Worm (Caenorhabditis elegans) whole organism, young adult: ENCODE results near the gene gei-15.

Source experiments
- B0261.1 ChIP-seq: sonication (generic microtip); optimal IDR thresholded peaks from 2 replicates; lab custom pipeline; 2016; ENCODE audit warnings: mild to moderate bottlenecking, missing genetic modification characterization, moderate library complexity, missing compliant biosample characterization
- B0336.3 ChIP-seq: fragments of 200-800 bp; sonication (Bioruptor generic); IDR thresholded peaks from 2 replicates; pipeline ENCODE4 v1.3.6; 2022; ENCODE audit warnings: missing genetic modification characterization, missing compliant biosample characterization
- C06A6.2 ChIP-seq: fragments of 200-800 bp; sonication (Bioruptor generic); conservative IDR thresholded peaks from 2 replicates; pipeline ENCODE4 v1.3.6; 2022; ENCODE audit warnings: missing genetic modification characterization, missing compliant biosample characterization
- C17E4.6 ChIP-seq: fragments of 200-800 bp; sonication (Bioruptor generic); IDR thresholded peaks from 2 replicates; pipeline ENCODE4 v1.3.6; 2022; ENCODE audit warnings: missing genetic modification reagents, missing genetic modification characterization, missing compliant biosample characterization
- F37B4.10 ChIP-seq: fragments of 200-800 bp; sonication (Bioruptor generic); IDR thresholded peaks from 2 replicates; pipeline ENCODE4 v1.3.6; 2022; ENCODE audit warnings: missing genetic modification characterization, missing compliant biosample characterization
- F39B2.1 ChIP-seq: fragments of 200-800 bp; sonication (Bioruptor generic); IDR thresholded peaks from 2 replicates; pipeline ENCODE4 v1.3.6; 2022; ENCODE audit warnings: missing genetic modification reagents, missing genetic modification characterization, missing compliant biosample characterization
- T07F8.4 ChIP-seq: sonication (generic microtip); optimal IDR thresholded peaks from 2 replicates; lab custom pipeline; 2016; ENCODE audit warnings: mild to moderate bottlenecking, missing genetic modification characterization, moderate library complexity, missing compliant biosample characterization
- Y56A3A.18 ChIP-seq: fragments of 200-800 bp; sonication (Bioruptor generic); IDR thresholded peaks from 2 replicates; pipeline ENCODE4 v1.3.6; 2022; ENCODE audit warnings: missing genetic modification reagents, missing genetic modification characterization, missing compliant biosample characterization
- atf-7 ChIP-seq: sonication (generic microtip); optimal IDR thresholded peaks from 2 replicates; lab custom pipeline; 2017; ENCODE audit warnings: mild to moderate bottlenecking, missing genetic modification characterization, missing compliant biosample characterization
- attf-3 ChIP-seq: fragments of 200-800 bp; sonication (Bioruptor generic); conservative IDR thresholded peaks from 2 replicates; pipeline ENCODE4 v1.3.6; 2022; ENCODE audit warnings: missing genetic modification reagents, missing genetic modification characterization, missing compliant biosample characterization
- ccch-3 ChIP-seq: fragments of 200-800 bp; sonication (Bioruptor generic); optimal IDR thresholded peaks from 2 replicates; lab custom pipeline; 2018; ENCODE audit warnings: mild to moderate bottlenecking, missing genetic modification characterization, missing compliant biosample characterization
- cebp-1 ChIP-seq, 2 experiments: fragments of 200-800 bp in 1 of 2; sonication (Bioruptor generic) in 1 of 2; sonication (generic microtip) in 1 of 2; IDR thresholded peaks in 1 of 2; optimal IDR thresholded peaks in 1 of 2; 2 replicates each; pipeline versions ENCODE4 v1.3.6 to Lab custom; 2017 to 2022; ENCODE audit warnings: missing compliant biosample characterization in 2 of 2, missing genetic modification characterization in 2 of 2, mild to moderate bottlenecking in 1 of 2, missing genetic modification reagents in 1 of 2, moderate library complexity in 1 of 2
- ceh-100 ChIP-seq: fragments of 200-800 bp; sonication (Bioruptor generic); IDR thresholded peaks from 2 replicates; pipeline ENCODE4 v1.3.6; 2022; ENCODE audit warnings: missing genetic modification reagents, missing genetic modification characterization, missing compliant biosample characterization
- ceh-27 ChIP-seq: fragments of 200-800 bp; sonication (Bioruptor generic); optimal IDR thresholded peaks from 2 replicates; lab custom pipeline; 2018; ENCODE audit warnings: mild to moderate bottlenecking, missing genetic modification characterization, moderate library complexity, missing compliant biosample characterization
- ceh-79 ChIP-seq: sonication (generic microtip); optimal IDR thresholded peaks from 2 replicates; lab custom pipeline; 2017; ENCODE audit warnings: mild to moderate bottlenecking, missing genetic modification characterization, missing compliant biosample characterization
- efl-1 ChIP-seq: fragments of 150-350 bp; optimal IDR thresholded peaks from 2 replicates; lab custom pipeline; 2014; ENCODE audit warnings: missing biosample characterization, missing genetic modification reagents, missing genetic modification characterization
- egrh-3 ChIP-seq: fragments of 200-800 bp; sonication (Bioruptor generic); IDR thresholded peaks from 2 replicates; pipeline ENCODE4 v1.3.6; 2022; ENCODE audit warnings: missing genetic modification reagents, missing genetic modification characterization, missing compliant biosample characterization
- ets-4 ChIP-seq: fragments of 200-800 bp; sonication (Bioruptor generic); optimal IDR thresholded peaks from 2 replicates; lab custom pipeline; 2018; ENCODE audit warnings: mild to moderate bottlenecking, missing genetic modification characterization, missing compliant biosample characterization
- fkh-3 ChIP-seq: sonication (generic microtip); optimal IDR thresholded peaks from 2 replicates; lab custom pipeline; 2016; ENCODE audit warnings: mild to moderate bottlenecking, missing genetic modification characterization, missing compliant biosample characterization
- hlh-12 ChIP-seq: sonication (generic microtip); optimal IDR thresholded peaks from 2 replicates; lab custom pipeline; 2016; ENCODE audit warnings: missing genetic modification characterization, missing compliant biosample characterization
- hmg-1.2 ChIP-seq: fragments of 200-800 bp; sonication (Bioruptor generic); IDR thresholded peaks from 2 replicates; pipeline ENCODE4 v1.3.6; 2022; ENCODE audit warnings: missing genetic modification reagents, missing genetic modification characterization, missing compliant biosample characterization
- hsf-1 ChIP-seq: fragments of 200-800 bp; sonication (Bioruptor generic); IDR thresholded peaks from 2 replicates; pipeline ENCODE4 v1.3.6; 2022; ENCODE audit warnings: missing genetic modification reagents, missing genetic modification characterization, missing compliant biosample characterization
- let-526 ChIP-seq: fragments of 200-800 bp; sonication (Bioruptor generic); IDR thresholded peaks from 2 replicates; pipeline ENCODE4 v1.3.6; 2022; ENCODE audit warnings: missing genetic modification reagents, missing genetic modification characterization, missing compliant biosample characterization
- let-607 ChIP-seq, 2 experiments: fragments of 200-800 bp in 1 of 2; sonication (Bioruptor generic) in 1 of 2; sonication (generic microtip) in 1 of 2; optimal IDR thresholded peaks; 2 replicates each; lab custom pipeline; 2016 to 2018; ENCODE audit warnings: mild to moderate bottlenecking in 2 of 2, missing compliant biosample characterization in 2 of 2, missing genetic modification characterization in 2 of 2, moderate library complexity in 2 of 2, missing genotype in 1 of 2
- lin-35 ChIP-seq, 3 experiments: fragments of 150-350 bp in 2 of 3; sonication (generic microtip) in 1 of 3; optimal IDR thresholded peaks; 2 replicates each; lab custom pipeline; 2014 to 2018; ENCODE audit warnings: missing biosample characterization in 3 of 3, missing genetic modification characterization in 3 of 3, missing genetic modification reagents in 3 of 3
- lsl-1 ChIP-seq: fragments of 200-800 bp; sonication (Bioruptor generic); optimal IDR thresholded peaks from 2 replicates; lab custom pipeline; 2018; ENCODE audit warnings: mild to moderate bottlenecking, missing genetic modification characterization, moderate library complexity, missing compliant biosample characterization
- lsy-27 ChIP-seq: sonication (generic microtip); optimal IDR thresholded peaks from 2 replicates; lab custom pipeline; 2017; ENCODE audit warnings: missing genetic modification characterization, mild to moderate bottlenecking, missing compliant biosample characterization, antibody characterized with exemption, missing genotype, borderline replicate concordance; ENCODE audit not compliant: insufficient read depth
- madf-10 ChIP-seq: sonication (generic microtip); optimal IDR thresholded peaks from 2 replicates; lab custom pipeline; 2016; ENCODE audit warnings: mild to moderate bottlenecking, missing genetic modification characterization, missing compliant biosample characterization
- mcd-1 ChIP-seq: fragments of 200-800 bp; sonication (Bioruptor generic); IDR thresholded peaks from 2 replicates; pipeline ENCODE4 v1.3.6; 2022; ENCODE audit warnings: missing genetic modification reagents, missing genetic modification characterization, missing compliant biosample characterization
- mxl-1 ChIP-seq: sonication (generic microtip); optimal IDR thresholded peaks from 2 replicates; lab custom pipeline; 2016; ENCODE audit warnings: missing genetic modification characterization, missing compliant biosample characterization
- nfya-1 ChIP-seq: sonication (generic microtip); optimal IDR thresholded peaks from 2 replicates; lab custom pipeline; 2017; ENCODE audit warnings: antibody characterized with exemption, missing compliant biosample characterization, missing genetic modification characterization, borderline replicate concordance; ENCODE audit not compliant: insufficient read depth
- nhr-120 ChIP-seq: fragments of 200-800 bp; sonication (Bioruptor generic); IDR thresholded peaks from 2 replicates; pipeline ENCODE4 v1.3.6; 2022; ENCODE audit warnings: missing genetic modification characterization, missing compliant biosample characterization
- nhr-27 ChIP-seq: fragments of 200-800 bp; sonication (Bioruptor generic); optimal IDR thresholded peaks from 2 replicates; lab custom pipeline; 2018; ENCODE audit warnings: mild to moderate bottlenecking, missing genetic modification characterization, moderate library complexity, missing compliant biosample characterization
- nhr-80 ChIP-seq: sonication (generic microtip); optimal IDR thresholded peaks from 2 replicates; lab custom pipeline; 2016; ENCODE audit warnings: missing genetic modification characterization, missing compliant biosample characterization
- pha-4 ChIP-seq: fragments of 150-350 bp; sonication (generic microtip); optimal IDR thresholded peaks from 2 replicates; lab custom pipeline; 2014; ENCODE audit warnings: missing biosample characterization, missing genetic modification reagents, missing genetic modification characterization
- rcor-1 ChIP-seq: fragments of 200-800 bp; sonication (Bioruptor generic); IDR thresholded peaks from 2 replicates; pipeline ENCODE4 v1.3.6; 2022; ENCODE audit warnings: missing genetic modification reagents, missing genetic modification characterization, missing compliant biosample characterization
- rec-8 ChIP-seq, 2 experiments: sonication (generic microtip); optimal IDR thresholded peaks; 2 replicates each; lab custom pipeline; 2016; ENCODE audit warnings: mild to moderate bottlenecking in 2 of 2, missing genetic modification characterization in 2 of 2, missing genetic modification reagents in 2 of 2, missing genotype in 2 of 2, missing biosample characterization in 1 of 2, missing compliant biosample characterization in 1 of 2, moderate library complexity in 1 of 2
- rpc-1 ChIP-seq, 2 experiments: fragments of 150-350 bp in 1 of 2; sonication (generic microtip) in 1 of 2; optimal IDR thresholded peaks; 2 replicates each; lab custom pipeline; 2014 to 2018; ENCODE audit warnings: missing biosample characterization in 1 of 2, missing genetic modification characterization in 1 of 2, missing genetic modification reagents in 1 of 2, missing genotype in 1 of 2
- tbp1 ChIP-seq: fragments of 200-800 bp; sonication (Bioruptor generic); optimal IDR thresholded peaks from 2 replicates; lab custom pipeline; 2018; ENCODE audit warnings: mild to moderate bottlenecking, missing genetic modification characterization, missing compliant biosample characterization
- tbx-9 ChIP-seq: sonication (generic microtip); optimal IDR thresholded peaks from 2 replicates; lab custom pipeline; 2016; ENCODE audit warnings: borderline replicate concordance, missing genetic modification characterization, inconsistent platforms, missing compliant biosample characterization
- ztf-26 ChIP-seq: sonication (generic microtip); optimal IDR thresholded peaks from 2 replicates; lab custom pipeline; 2017; ENCODE audit warnings: missing genetic modification characterization, missing compliant biosample characterization
- ztf-6 ChIP-seq: fragments of 200-800 bp; sonication (Bioruptor generic); IDR thresholded peaks from 2 replicates; pipeline ENCODE4 v1.3.6; 2022; ENCODE audit warnings: missing genetic modification reagents, missing genetic modification characterization, missing compliant biosample characterization

gei-15 gene

DNA sequence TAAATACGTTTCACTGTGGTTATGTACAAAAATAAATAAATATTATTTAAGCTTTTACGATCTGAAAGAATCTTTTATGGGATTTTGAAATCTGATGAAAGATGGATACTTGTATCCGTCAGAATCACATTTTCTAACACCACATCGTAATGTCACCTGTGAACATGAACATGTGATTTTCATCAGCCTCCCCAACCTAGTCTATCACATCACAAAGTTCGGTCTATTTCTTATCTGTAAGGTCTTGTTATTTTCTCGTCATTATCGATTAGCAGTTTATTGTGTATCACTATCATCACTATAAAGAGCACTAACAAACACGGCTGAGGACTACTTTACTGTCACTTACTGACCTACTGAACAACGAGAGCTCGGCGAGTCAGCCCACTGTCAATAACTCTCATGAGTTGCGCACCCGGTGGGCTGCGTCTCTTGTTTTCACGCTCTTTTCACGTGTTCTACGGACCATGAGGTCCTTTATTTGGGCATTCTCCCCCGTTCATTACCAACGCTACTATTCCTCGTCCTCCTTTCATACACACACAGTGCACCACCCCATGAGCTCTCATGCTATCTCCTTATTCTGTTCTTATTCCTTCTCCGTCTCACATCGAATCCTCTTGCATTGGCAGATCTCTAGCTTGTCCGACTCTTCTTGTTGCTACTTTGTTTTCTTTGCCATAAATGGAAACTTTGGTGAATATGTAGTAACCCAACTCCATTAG, 15.8 kb downstream of the gei-15 start:
- no peak for TF ChIP-seq cebp-1 (GFP tag; IDR thresholded peaks at IDR 0.05; lab: Robert Waterston, UW)
- peak; percentile 29 for TF ChIP-seq cebp-1 (tag; optimal IDR thresholded peaks at IDR 0.05; lab: Kevin White, UChicago)
- TF ChIP-seq tbp1: no peak
- TF ChIP-seq ceh-100 (GFP tag; lab: Robert Waterston, UW): no peak
- TF ChIP-seq lsy-27 (tag; lab: Kevin White, UChicago): no peak
- TF ChIP-seq F37B4.10 (GFP tag; lab: Robert Waterston, UW): no peak
- peak; percentile 52 for TF ChIP-seq nhr-80
- no peak for TF ChIP-seq lsl-1 (GFP tag; lab: Kevin White, UChicago)
- TF ChIP-seq C17E4.6 (GFP tag; lab: Robert Waterston, UW): no peak
- no peak for TF ChIP-seq ets-4 (GFP tag; lab: Kevin White, UChicago)
- no peak for TF ChIP-seq B0261.1 (tag; lab: Kevin White, UChicago)
- peak; percentile 1 for TF ChIP-seq atf-7 (tag; lab: Kevin White, UChicago)
- TF ChIP-seq ccch-3 (GFP tag; lab: Kevin White, UChicago): no peak
- no peak for TF ChIP-seq hsf-1
- TF ChIP-seq let-607 (tag; optimal IDR thresholded peaks at IDR 0.05; lab: Kevin White, UChicago): peak in 1 of 2 experiments; percentile 25
- TF ChIP-seq pha-4 (tag; lab: Kevin White, UChicago): no peak
- no peak for TF ChIP-seq B0336.3 (GFP tag; lab: Robert Waterston, UW)
- peak in 1 of 3 experiments; percentile 6 for TF ChIP-seq lin-35 (GFP tag; optimal IDR thresholded peaks at IDR 0.05; lab: Kevin White, UChicago)
- no peak for TF ChIP-seq attf-3 (GFP tag; lab: Robert Waterston, UW)
- TF ChIP-seq ceh-27: no peak
- TF ChIP-seq mcd-1: no peak
- no peak for TF ChIP-seq madf-10 (tag; lab: Kevin White, UChicago)
- TF ChIP-seq ceh-79 (tag; lab: Kevin White, UChicago): no peak
- TF ChIP-seq mxl-1 (tag; lab: Kevin White, UChicago): no peak
- TF ChIP-seq nhr-27 (tag; lab: Kevin White, UChicago): no peak

DNA sequence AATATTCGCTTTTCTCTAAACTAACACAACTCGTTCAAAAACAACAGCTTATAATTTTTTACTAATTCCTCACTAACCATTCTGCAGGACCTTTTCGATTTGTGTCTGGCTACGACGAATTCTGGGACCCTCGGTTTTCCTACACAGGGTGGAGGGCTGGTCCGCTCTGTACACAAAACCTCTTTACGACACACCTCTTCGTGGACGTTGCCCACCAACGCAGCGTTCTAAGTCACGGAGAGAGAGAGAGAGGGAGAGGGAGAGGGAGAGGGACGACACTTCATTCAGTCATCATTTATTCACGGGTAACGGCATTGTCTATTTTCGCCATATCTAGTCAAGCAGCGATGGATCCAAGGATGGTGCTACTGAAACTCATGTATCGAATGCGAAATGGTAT, 16.6 kb downstream of the gei-15 start, which contains the start of gene atg-2:
TSS of gene atg-2 (plus strand) at position 301 of the 400 bp plus-strand sequence.
- TF ChIP-seq hsf-1: no peak
- TF ChIP-seq let-526 (GFP tag; lab: Robert Waterston, UW): no peak
- TF ChIP-seq, all 124 proteins: peak for 0

DNA sequence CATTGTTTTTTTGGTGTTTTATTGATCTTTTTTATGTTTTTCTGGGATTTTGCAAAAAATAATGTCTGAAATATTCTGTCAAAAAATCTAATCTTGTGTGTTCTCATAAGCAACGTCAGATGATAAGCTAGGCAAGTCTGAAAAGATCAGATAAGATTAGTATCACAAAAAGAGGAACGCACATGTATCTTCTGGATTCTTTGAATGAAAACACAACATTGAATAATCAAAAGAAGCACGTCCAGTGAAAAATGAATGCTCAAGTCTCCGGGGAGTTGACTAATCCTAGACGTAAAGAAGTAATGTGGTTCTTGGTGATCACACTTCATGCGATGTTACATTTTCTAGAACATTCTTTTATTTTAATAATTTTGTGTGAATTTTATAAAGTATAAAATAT, 17.6 kb downstream of the gei-15 start:
- no peak for TF ChIP-seq fkh-3 (tag; lab: Kevin White, UChicago)
- TF ChIP-seq ztf-26 (tag; lab: Kevin White, UChicago): no peak
- TF ChIP-seq rec-8 (tag; optimal IDR thresholded peaks at IDR 0.05; lab: Kevin White, UChicago): no peak
- no peak for TF ChIP-seq T07F8.4 (tag; lab: Kevin White, UChicago)
- no peak for TF ChIP-seq nfya-1
- no peak for TF ChIP-seq egrh-3 (GFP tag; lab: Robert Waterston, UW)
- no peak for TF ChIP-seq Y56A3A.18 (GFP tag; lab: Robert Waterston, UW)
- TF ChIP-seq, all 124 proteins: peak for 0

DNA sequence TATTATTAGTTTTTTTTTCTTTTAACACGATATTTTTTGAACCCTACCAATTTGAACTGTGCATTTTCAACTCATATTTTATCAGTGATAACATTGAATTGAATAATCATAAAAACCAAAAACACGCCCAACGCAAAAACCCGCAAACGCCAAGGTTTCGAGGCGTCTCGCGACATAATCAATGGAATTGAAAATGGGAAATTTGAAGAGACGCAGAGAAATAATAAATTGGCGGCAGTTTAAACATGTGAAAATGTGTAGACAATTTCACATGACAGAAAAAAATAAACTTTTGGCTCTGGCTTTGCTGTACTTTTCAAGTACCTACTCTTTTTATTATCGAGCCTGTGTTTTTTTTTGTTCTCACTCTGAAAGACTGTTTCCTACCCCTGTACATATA, 18.2 kb downstream of the gei-15 start:
- TF ChIP-seq cebp-1 (GFP tag; IDR thresholded peaks at IDR 0.05; lab: Robert Waterston, UW) (no peak), cebp-1 (tag; optimal IDR thresholded peaks at IDR 0.05; lab: Kevin White, UChicago) (peak; percentile 31), hmg-1.2 (peak; percentile 61; the same call in 1 of the 2 replicates), ztf-6 (GFP tag; lab: Robert Waterston, UW) (no peak), nhr-120 (GFP tag; lab: Robert Waterston, UW) (no peak), hlh-12 (tag; lab: Kevin White, UChicago) (no peak), F39B2.1 (GFP tag; lab: Robert Waterston, UW) (no peak), C06A6.2 (GFP tag; lab: Robert Waterston, UW) (no peak), efl-1 (GFP tag; lab: Kevin White, UChicago) (no peak), rpc-1 (optimal IDR thresholded peaks at IDR 0.05; lab: Kevin White, UChicago) (no peak), rpc-1 (tag; optimal IDR thresholded peaks at IDR 0.05; lab: Kevin White, UChicago) (no peak), rcor-1 (GFP tag; lab: Robert Waterston, UW) (no peak), tbx-9 (tag; lab: Kevin White, UChicago) (no peak), nhr-27 (tag; lab: Kevin White, UChicago) (no peak)
